Fruit fly (Drosophila melanogaster) whole organism, adult: ENCODE measurements around the gene CG14326.

Source experiments
- CG11617 ChIP-seq: fragments of 200-800 bp; sonication (Bioruptor generic); optimal IDR thresholded peaks from 2 replicates; lab custom pipeline; 2017; ENCODE audit warnings: mild to moderate bottlenecking, missing biosample characterization, missing genetic modification reagents, missing genetic modification characterization
- CG12768 ChIP-seq: fragments of 200-800 bp; sonication (Bioruptor generic); optimal IDR thresholded peaks from 2 replicates; lab custom pipeline; 2017; ENCODE audit warnings: missing biosample characterization, missing genetic modification characterization, mild to moderate bottlenecking, moderate library complexity, missing genetic modification reagents
- CG14711 ChIP-seq: fragments of 200-800 bp; sonication (Bioruptor generic); optimal IDR thresholded peaks from 2 replicates; lab custom pipeline; 2018; ENCODE audit warnings: missing biosample characterization, mild to moderate bottlenecking, missing genetic modification characterization, moderate library complexity
- CG33017 ChIP-seq: fragments of 200-800 bp; sonication (Bioruptor generic); optimal IDR thresholded peaks from 2 replicates; lab custom pipeline; 2018; ENCODE audit warnings: missing biosample characterization, mild to moderate bottlenecking, missing genetic modification characterization, moderate library complexity
- CG5204 ChIP-seq: fragments of 200-800 bp; sonication (Bioruptor generic); optimal IDR thresholded peaks from 2 replicates; lab custom pipeline; 2016; ENCODE audit warnings: missing biosample characterization, missing genetic modification characterization
- CG7045 ChIP-seq: fragments of 200-800 bp; sonication (Bioruptor generic); optimal IDR thresholded peaks from 2 replicates; lab custom pipeline; 2017; ENCODE audit warnings: missing biosample characterization, mild to moderate bottlenecking, missing genetic modification characterization
- CG7101 ChIP-seq: fragments of 200-800 bp; sonication (Bioruptor generic); optimal IDR thresholded peaks from 2 replicates; lab custom pipeline; 2018; ENCODE audit warnings: missing biosample characterization, mild to moderate bottlenecking, missing genetic modification characterization, moderate library complexity
- Clk ChIP-seq: fragments of 200-800 bp; sonication (Bioruptor generic); optimal IDR thresholded peaks from 2 replicates; lab custom pipeline; 2017; ENCODE audit warnings: missing biosample characterization, missing genetic modification characterization
- Crg-1 ChIP-seq: fragments of 200-800 bp; sonication (Bioruptor generic); optimal IDR thresholded peaks from 2 replicates; lab custom pipeline; 2016; ENCODE audit warnings: missing biosample characterization, missing genetic modification characterization
- Hr96 ChIP-seq: fragments of 200-800 bp; sonication (Bioruptor generic); optimal IDR thresholded peaks from 2 replicates; lab custom pipeline; 2016; ENCODE audit warnings: missing biosample characterization, missing genetic modification characterization
- Mnt ChIP-seq: fragments of 200-800 bp; sonication (Bioruptor generic); optimal IDR thresholded peaks from 2 replicates; lab custom pipeline; 2016; ENCODE audit warnings: missing biosample characterization, mild to moderate bottlenecking, missing genetic modification characterization
- bab1 ChIP-seq: fragments of 200-800 bp; sonication (Bioruptor generic); optimal IDR thresholded peaks from 3 replicates; lab custom pipeline; 2019; ENCODE audit warnings: missing biosample characterization, mild to moderate bottlenecking, missing genetic modification characterization, moderate library complexity
- cic ChIP-seq: fragments of 200-800 bp; sonication (Bioruptor generic); optimal IDR thresholded peaks from 2 replicates; lab custom pipeline; 2017; ENCODE audit warnings: missing biosample characterization, mild to moderate bottlenecking, missing genetic modification characterization, moderate library complexity
- cnc ChIP-seq, 2 experiments: fragments of >200 bp; optimal IDR thresholded peaks; 2 replicates each; lab custom pipeline; 2017
- kay ChIP-seq: fragments of 200-800 bp; sonication (Bioruptor generic); peaks from one replicate; lab custom pipeline; 2016; ENCODE audit warnings: missing biosample characterization, missing genetic modification characterization, borderline replicate concordance
- ovo ChIP-seq: fragments of 200-800 bp; sonication (Bioruptor generic); optimal IDR thresholded peaks from 2 replicates; lab custom pipeline; 2016; ENCODE audit warnings: missing biosample characterization, missing genetic modification characterization
- pad ChIP-seq: fragments of 200-800 bp; sonication (Bioruptor generic); optimal IDR thresholded peaks from 3 replicates; lab custom pipeline; 2017; ENCODE audit warnings: missing biosample characterization, missing genetic modification characterization, mild to moderate bottlenecking, moderate library complexity, missing genetic modification reagents
- tj ChIP-seq: fragments of 200-800 bp; sonication (Bioruptor generic); optimal IDR thresholded peaks from 3 replicates; lab custom pipeline; 2017; ENCODE audit warnings: missing biosample characterization, mild to moderate bottlenecking, missing genetic modification characterization, moderate library complexity
- toe ChIP-seq: fragments of 200-800 bp; sonication (Bioruptor generic); optimal IDR thresholded peaks from 2 replicates; lab custom pipeline; 2016; ENCODE audit warnings: missing biosample characterization, missing genetic modification characterization

Gene CG14326

dm6 chr3R:17656923-17657322, 38.0 kb downstream of the CG14326 start:
- TF ChIP-seq CG14711 (tag; lab: Kevin White, UChicago) (no peak), CG7045 (no peak), toe (GFP tag; lab: Kevin White, UChicago) (no peak), CG11617 (GFP tag; lab: Kevin White, UChicago) (no peak), kay (GFP tag; lab: Kevin White, UChicago) (no peak), CG12768 (no peak), ovo (GFP tag; lab: Kevin White, UChicago) (no peak), CG5204 (GFP tag; lab: Kevin White, UChicago) (no peak), tj (peak; percentile 70), CG7101 (no peak), bab1 (peak; percentile 17), Hr96 (GFP tag; lab: Kevin White, UChicago) (no peak), CG33017 (tag; lab: Kevin White, UChicago) (no peak), Mnt (GFP tag; lab: Kevin White, UChicago) (no peak), Crg-1 (GFP tag; lab: Kevin White, UChicago) (no peak)

dm6 chr3R:17666061-17666796, 47.3 kb downstream of the CG14326 start:
- no peak for TF ChIP-seq cic

DNA sequence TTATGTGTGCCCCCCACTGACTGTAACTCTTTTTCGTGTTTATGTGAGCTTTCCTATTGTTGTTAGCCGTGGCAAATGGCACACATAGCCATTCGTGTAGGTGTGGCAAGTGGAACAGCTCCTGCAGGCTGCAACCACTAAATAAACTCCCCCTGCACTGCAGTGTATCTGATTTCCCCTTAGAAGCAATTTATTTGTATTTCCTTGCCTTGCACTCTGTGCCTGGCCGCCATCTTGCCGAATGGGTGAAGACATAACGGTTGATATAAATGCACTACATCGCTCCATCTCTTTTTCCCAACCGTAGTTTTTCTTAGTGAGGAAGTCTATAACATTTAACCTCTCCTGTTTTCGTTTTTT, 47.9 kb downstream of the CG14326 start:
- TF ChIP-seq Clk (GFP tag; lab: Kevin White, UChicago) (no peak), CG7045 (no peak), Hr96 (GFP tag; lab: Kevin White, UChicago) (no peak), bab1 (no peak), CG14711 (tag; lab: Kevin White, UChicago) (no peak)

dm6 chr3R:17667279-17667678, 48.4 kb downstream of the CG14326 start, which contains the start of gene CG45045:
Gene CG45045 (plus strand): TSS chr3R:17667572.
- TF ChIP-seq CG7045 (no peak), Crg-1 (GFP tag; lab: Kevin White, UChicago) (no peak), CG5204 (GFP tag; lab: Kevin White, UChicago) (no peak), kay (GFP tag; lab: Kevin White, UChicago) (no peak), Clk (GFP tag; lab: Kevin White, UChicago) (no peak), pad (GFP tag; lab: Kevin White, UChicago) (no peak), ovo (GFP tag; lab: Kevin White, UChicago) (no peak), CG11617 (GFP tag; lab: Kevin White, UChicago) (no peak), CG7101 (no peak), Hr96 (GFP tag; lab: Kevin White, UChicago) (no peak), CG12768 (no peak), cic (no peak), bab1 (no peak), CG33017 (tag; lab: Kevin White, UChicago) (no peak), CG14711 (tag; lab: Kevin White, UChicago) (no peak), Mnt (GFP tag; lab: Kevin White, UChicago) (no peak)

dm6 chr3R:17667987-17668386, 49.1 kb downstream of the CG14326 start:
- peak; percentile 87 for TF ChIP-seq tj
- TF ChIP-seq bab1, result peak; percentile 14
- TF ChIP-seq cnc (optimal IDR thresholded peaks at IDR 0.05; lab: Kevin White, UChicago), result no peak
- TF ChIP-seq Crg-1 (GFP tag; lab: Kevin White, UChicago), result no peak
